Worm (Caenorhabditis elegans): ENCODE measurements around the gene C18E9.9.

The C18E9.9 gene

DNA sequence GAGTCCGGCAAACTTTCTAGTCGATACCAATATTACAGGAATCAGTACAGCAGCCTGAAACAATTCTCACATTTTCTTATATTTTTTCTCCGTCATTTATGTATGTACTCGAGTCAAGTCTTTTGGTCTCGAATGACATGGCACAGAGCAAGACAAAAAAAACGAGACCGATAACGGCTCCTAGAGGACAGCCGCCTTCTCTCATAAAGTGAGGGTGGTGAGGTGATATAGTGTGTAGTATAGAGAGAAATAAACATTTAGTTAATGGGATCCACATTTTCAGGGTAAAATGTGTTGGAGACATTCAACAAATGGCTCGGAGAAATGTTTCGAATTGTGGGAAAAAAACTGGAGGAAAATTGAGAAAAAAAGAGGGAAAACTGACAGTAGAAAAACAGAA lies 27.1 kb downstream of the C18E9.9 start:
- TF ChIP-seq unc-62 (GFP tag; optimal IDR thresholded peaks at IDR 0.05): no peak

ce11 chrII:8961450-8961849 lies 27.9 kb downstream of the C18E9.9 start:
- no peak for TF ChIP-seq unc-62 (GFP tag; optimal IDR thresholded peaks at IDR 0.05)

ce11 chrII:8960414-8960813 lies 28.9 kb downstream of the C18E9.9 start, which contains the start of gene cal-2:
Gene cal-2, plus strand, starts transcription at chrII:8960714.
- no peak for TF ChIP-seq unc-62 (GFP tag; optimal IDR thresholded peaks at IDR 0.05)

DNA sequence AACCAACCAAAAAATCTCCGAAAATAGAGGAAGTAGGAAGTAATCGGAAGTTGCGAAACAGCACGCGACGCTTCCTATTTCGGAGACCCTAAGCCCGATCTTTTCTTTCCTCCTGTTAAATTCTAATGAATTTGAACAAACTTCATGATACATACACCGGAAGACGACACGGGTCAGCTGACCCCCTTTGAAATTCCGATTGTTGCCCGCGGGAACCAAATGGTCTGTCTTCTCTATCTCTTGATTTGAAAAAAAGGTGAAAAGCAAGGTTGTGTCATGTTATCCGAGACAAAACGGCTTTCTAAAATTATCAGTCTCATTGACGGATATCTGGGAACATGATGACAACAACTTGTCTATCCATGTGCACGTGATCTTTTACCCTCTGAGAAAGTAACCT lies 30.3 kb downstream of the C18E9.9 start:
- TF ChIP-seq unc-62 (GFP tag; optimal IDR thresholded peaks at IDR 0.05): no peak

- TF ChIP-seq unc-62 (GFP tag; optimal IDR thresholded peaks at IDR 0.05): no peak
Measured at ce11 chrII:8956896-8957295, 32.4 kb downstream of the C18E9.9 start.

DNA sequence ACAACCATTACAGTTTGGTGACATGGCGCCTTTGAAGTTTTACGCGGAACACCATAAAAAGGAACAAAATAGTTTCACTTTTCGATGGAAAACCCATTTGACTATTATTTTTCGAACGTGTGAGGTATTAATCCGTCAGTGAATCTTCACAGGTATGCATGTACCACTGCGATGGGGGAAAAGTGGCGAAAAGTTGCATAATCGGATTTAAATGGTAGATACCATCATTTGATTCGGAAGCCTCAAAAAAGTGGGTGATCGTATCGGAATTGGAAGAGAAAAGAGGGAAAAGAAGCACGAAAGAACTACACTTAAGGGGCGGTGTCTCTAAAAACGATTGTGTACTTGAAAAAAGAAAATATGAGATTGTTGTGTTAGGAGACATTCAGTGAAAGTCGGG lies 35.6 kb downstream of the C18E9.9 start:
- TF ChIP-seq unc-62 (GFP tag; optimal IDR thresholded peaks at IDR 0.05): no peak

- TF ChIP-seq unc-62 (GFP tag; optimal IDR thresholded peaks at IDR 0.05): no peak
Measured at ce11 chrII:8951270-8951669, 38.1 kb downstream of the C18E9.9 start.

DNA sequence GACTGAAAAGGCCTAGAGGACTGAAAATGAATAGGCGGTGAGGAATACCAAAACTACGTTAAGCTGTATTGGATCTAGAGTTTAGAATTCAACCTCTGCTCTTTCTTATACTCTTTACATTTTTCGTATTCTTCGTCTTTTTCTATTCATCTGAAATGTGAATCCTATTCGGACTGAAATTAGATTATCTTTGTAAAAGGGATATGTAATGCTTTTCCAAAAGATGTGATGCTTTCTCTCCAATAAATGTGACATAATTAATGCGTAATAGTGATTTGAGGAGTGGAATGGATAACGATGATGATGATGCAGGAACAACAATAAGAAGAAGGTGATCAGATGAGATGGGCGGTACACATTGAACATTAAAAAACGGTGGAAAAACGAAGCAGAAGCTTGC lies 40.7 kb downstream of the C18E9.9 start:
- TF ChIP-seq unc-62 (GFP tag; optimal IDR thresholded peaks at IDR 0.05): no peak

- TF ChIP-seq unc-62 (GFP tag; optimal IDR thresholded peaks at IDR 0.05): no peak
Measured at ce11 chrII:8947391-8947790, 42.0 kb downstream of the C18E9.9 start, which contains the start of gene cutl-15. Gene cutl-15, minus strand, starts transcription at chrII:8947688.

DNA sequence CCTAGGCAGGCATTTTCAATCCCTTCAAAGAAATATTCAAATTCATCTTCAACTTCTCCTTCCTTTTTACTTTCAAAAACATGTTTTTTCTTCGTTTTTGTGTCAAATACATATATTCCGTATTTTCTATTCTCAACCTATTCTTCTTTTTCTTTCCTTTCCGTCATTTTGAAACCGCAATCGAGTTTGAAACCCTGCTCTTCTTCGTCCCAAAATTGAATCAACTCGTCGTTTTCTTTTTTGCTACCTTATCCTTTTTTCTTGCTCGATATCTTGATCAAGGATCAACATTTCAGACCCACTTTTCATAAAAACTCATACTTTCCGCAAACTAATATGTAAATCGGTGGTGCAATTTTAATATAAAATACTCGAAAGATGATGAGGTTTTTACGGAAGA lies 44.2 kb downstream of the C18E9.9 start:
- TF ChIP-seq unc-62 (GFP tag; optimal IDR thresholded peaks at IDR 0.05): no peak

ce11 chrII:8940362-8940940 lies 48.9 kb downstream of the C18E9.9 start, which contains the start of the genes set-17 and T21B10.4:
Gene set-17, minus strand, starts transcription at chrII:8940488.
Gene T21B10.4, plus strand, starts transcription at chrII:8940894.
- no peak for TF ChIP-seq unc-62 (GFP tag; optimal IDR thresholded peaks at IDR 0.05)

ce11 chrII:8938907-8939622 lies 50.3 kb downstream of the C18E9.9 start:
- no peak for TF ChIP-seq unc-62 (GFP tag; optimal IDR thresholded peaks at IDR 0.05)
